Worm (Caenorhabditis elegans) whole organism, L3 larva: ENCODE measurements around the gene C08E3.15.

Experiments
- R02D3.7 ChIP-seq: fragments of 150-350 bp; optimal IDR thresholded peaks from 2 replicates; lab custom pipeline; 2014; ENCODE audit warnings: missing biosample characterization, missing genetic modification characterization
- ceh-16 ChIP-seq: sonication (generic microtip); optimal IDR thresholded peaks from 2 replicates; lab custom pipeline; 2017; ENCODE audit warnings: missing biosample characterization, missing genetic modification characterization
- ceh-82 ChIP-seq: fragments of 150-350 bp; optimal IDR thresholded peaks from 2 replicates; lab custom pipeline; 2014; ENCODE audit warnings: missing biosample characterization, missing genetic modification characterization
- ceh-9 ChIP-seq: sonication (generic microtip); optimal IDR thresholded peaks from 2 replicates; lab custom pipeline; 2018; ENCODE audit warnings: missing biosample characterization, missing genetic modification characterization
- daf-12 ChIP-seq: fragments of 150-350 bp; optimal IDR thresholded peaks from 2 replicates; lab custom pipeline; 2014; ENCODE audit warnings: missing biosample characterization, missing genetic modification reagents, missing genetic modification characterization
- egl-27 ChIP-seq: sonication (generic microtip); optimal IDR thresholded peaks from 4 replicates; lab custom pipeline; 2017; ENCODE audit warnings: missing biosample characterization, missing genetic modification reagents, missing genetic modification characterization
- egl-5 ChIP-seq: fragments of 150-350 bp; optimal IDR thresholded peaks from 2 replicates; lab custom pipeline; 2017; ENCODE audit warnings: missing biosample characterization, missing genetic modification reagents, missing genetic modification characterization, inconsistent platforms
- elt-3 ChIP-seq, 3 experiments: fragments of 150-350 bp in 1 of 3; sonication (generic microtip) in 2 of 3; optimal IDR thresholded peaks; 2 replicates in 2 of 3; 4 replicates in 1 of 3; lab custom pipeline; 2014 to 2017; ENCODE audit warnings: missing biosample characterization in 3 of 3, missing genetic modification characterization in 3 of 3
- eor-1 ChIP-seq, 2 experiments: fragments of 150-350 bp; optimal IDR thresholded peaks; 2 replicates each; lab custom pipeline; 2014 to 2018; ENCODE audit warnings: missing biosample characterization in 2 of 2, missing genetic modification characterization in 2 of 2
- fkh-10 ChIP-seq: sonication (generic microtip); optimal IDR thresholded peaks from 2 replicates; lab custom pipeline; 2017; ENCODE audit warnings: missing biosample characterization, missing genetic modification reagents, missing genetic modification characterization
- fos-1 ChIP-seq: fragments of 150-350 bp; optimal IDR thresholded peaks from 2 replicates; lab custom pipeline; 2014; ENCODE audit warnings: missing biosample characterization, missing genetic modification characterization
- jun-1 ChIP-seq: fragments of 150-350 bp; optimal IDR thresholded peaks from 2 replicates; lab custom pipeline; 2014; ENCODE audit warnings: missing biosample characterization, missing genetic modification reagents, missing genetic modification characterization
- lin-15B ChIP-seq: fragments of 150-350 bp; optimal IDR thresholded peaks from 2 replicates; lab custom pipeline; 2014; ENCODE audit warnings: missing biosample characterization, missing genetic modification characterization
- lin-39 ChIP-seq: fragments of 150-350 bp; optimal IDR thresholded peaks from 2 replicates; lab custom pipeline; 2018; ENCODE audit warnings: missing biosample characterization, missing genetic modification reagents, missing genetic modification characterization
- mml-1 ChIP-seq: fragments of 150-350 bp; sonication (generic microtip); optimal IDR thresholded peaks from 3 replicates; lab custom pipeline; 2014; ENCODE audit warnings: missing biosample characterization, missing genetic modification characterization
- nfya-1 ChIP-seq: sonication (generic microtip); optimal IDR thresholded peaks from 2 replicates; lab custom pipeline; 2017; ENCODE audit warnings: missing genetic modification characterization, mild to moderate bottlenecking, missing compliant biosample characterization, antibody characterized with exemption, moderate library complexity; ENCODE audit not compliant: insufficient read depth
- nhr-11 ChIP-seq: fragments of 150-350 bp; optimal IDR thresholded peaks from 2 replicates; lab custom pipeline; 2014; ENCODE audit warnings: missing biosample characterization, missing genetic modification characterization
- nhr-25 ChIP-seq: sonication (generic microtip); optimal IDR thresholded peaks from 2 replicates; lab custom pipeline; 2017; ENCODE audit warnings: missing biosample characterization, missing genetic modification characterization
- nhr-28 ChIP-seq: fragments of 150-350 bp; optimal IDR thresholded peaks from 2 replicates; lab custom pipeline; 2014; ENCODE audit warnings: missing biosample characterization, missing genetic modification characterization
- nhr-43 ChIP-seq: sonication (generic microtip); optimal IDR thresholded peaks from 2 replicates; lab custom pipeline; 2016; ENCODE audit warnings: mild to moderate bottlenecking, missing genetic modification characterization, missing compliant biosample characterization; ENCODE audit not compliant: poor library complexity, severe bottlenecking
- nhr-67 ChIP-seq: fragments of 150-350 bp; optimal IDR thresholded peaks from 2 replicates; lab custom pipeline; 2014; ENCODE audit warnings: missing biosample characterization, missing genetic modification characterization
- nhr-76 ChIP-seq: fragments of 150-350 bp; sonication (generic microtip); optimal IDR thresholded peaks from 5 replicates; lab custom pipeline; 2014; ENCODE audit warnings: missing biosample characterization, missing genetic modification characterization
- nhr-77 ChIP-seq: fragments of 150-350 bp; optimal IDR thresholded peaks from 2 replicates; lab custom pipeline; 2014; ENCODE audit warnings: missing biosample characterization, missing genetic modification characterization
- pha-4 ChIP-seq: fragments of 150-350 bp; optimal IDR thresholded peaks from 2 replicates; lab custom pipeline; 2014; ENCODE audit warnings: missing biosample characterization, missing genetic modification reagents, missing genetic modification characterization
- pqm-1 ChIP-seq: fragments of 150-350 bp; optimal IDR thresholded peaks from 2 replicates; lab custom pipeline; 2017; ENCODE audit warnings: missing biosample characterization, missing genetic modification characterization, inconsistent platforms
- sea-2 ChIP-seq: fragments of 150-350 bp; sonication (generic microtip); optimal IDR thresholded peaks from 4 replicates; lab custom pipeline; 2014; ENCODE audit warnings: missing biosample characterization, missing genetic modification reagents, missing genetic modification characterization
- skn-1 ChIP-seq: fragments of 150-350 bp; optimal IDR thresholded peaks from 2 replicates; lab custom pipeline; 2014; ENCODE audit warnings: missing biosample characterization, missing genetic modification characterization
- tbx-2 ChIP-seq: sonication (generic microtip); optimal IDR thresholded peaks from 2 replicates; lab custom pipeline; 2016; ENCODE audit warnings: mild to moderate bottlenecking, missing genetic modification characterization, missing compliant biosample characterization
- unc-62 ChIP-seq: fragments of 150-350 bp; sonication (generic microtip); optimal IDR thresholded peaks from 4 replicates; lab custom pipeline; 2014; ENCODE audit warnings: missing biosample characterization, missing genetic modification reagents, missing genetic modification characterization
- ztf-4 ChIP-seq: fragments of 150-350 bp; optimal IDR thresholded peaks from 2 replicates; lab custom pipeline; 2014; ENCODE audit warnings: missing biosample characterization, missing genetic modification characterization

The C08E3.15 gene

DNA sequence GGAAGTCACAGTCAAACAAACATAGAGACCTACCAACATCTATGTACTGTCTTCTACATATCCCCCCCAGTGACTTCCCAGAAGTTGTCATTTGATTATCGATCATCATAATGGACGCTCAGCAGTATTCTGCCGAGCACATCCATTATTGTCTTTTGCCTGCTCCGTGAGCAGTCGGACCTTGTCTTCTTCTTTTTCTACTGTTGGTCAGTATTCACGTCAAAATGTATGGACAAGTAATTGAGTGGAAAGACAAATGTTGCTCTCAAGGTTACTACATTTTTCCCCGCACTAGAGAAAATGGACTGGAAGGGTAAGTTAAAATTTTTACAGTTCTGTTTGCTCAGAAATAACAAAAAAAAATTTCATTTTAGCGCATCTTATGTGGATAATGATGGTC lies 27.2 kb upstream of the C08E3.15 start, which contains the start of gene btb-12:
Gene btb-12, plus strand, starts transcription at position 301 of the 400 bp plus-strand sequence.
- TF ChIP-seq ceh-16 (no peak), egl-27 (tag; lab: Kevin White, UChicago) (no peak), daf-12 (no peak)
- TF ChIP-seq, all 47 proteins: peak for 0

DNA sequence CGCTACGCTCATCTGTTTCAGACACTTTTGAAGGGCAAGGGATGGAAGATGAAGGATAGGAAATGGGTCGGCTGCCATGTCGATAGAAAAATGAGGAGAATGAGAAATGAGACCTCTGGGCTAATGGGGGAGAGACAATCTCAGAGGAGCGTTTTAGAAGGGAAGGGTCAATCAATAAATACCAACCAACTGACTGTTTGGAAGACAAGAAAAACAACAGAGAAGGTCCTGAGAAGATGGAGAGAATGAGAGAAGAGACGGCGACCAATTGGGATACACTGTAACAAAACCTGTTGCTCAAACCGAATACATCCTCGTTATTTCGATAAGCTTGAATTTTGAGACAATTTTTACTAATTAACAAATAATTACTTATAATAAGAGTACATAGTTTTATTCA lies 25.7 kb upstream of the C08E3.15 start, which contains the start of gene fbxb-15:
Gene fbxb-15, minus strand, starts transcription at position 101 of the 400 bp plus-strand sequence.
- no peak for TF ChIP-seq sea-2
- TF ChIP-seq, all 47 proteins: peak for 0

DNA sequence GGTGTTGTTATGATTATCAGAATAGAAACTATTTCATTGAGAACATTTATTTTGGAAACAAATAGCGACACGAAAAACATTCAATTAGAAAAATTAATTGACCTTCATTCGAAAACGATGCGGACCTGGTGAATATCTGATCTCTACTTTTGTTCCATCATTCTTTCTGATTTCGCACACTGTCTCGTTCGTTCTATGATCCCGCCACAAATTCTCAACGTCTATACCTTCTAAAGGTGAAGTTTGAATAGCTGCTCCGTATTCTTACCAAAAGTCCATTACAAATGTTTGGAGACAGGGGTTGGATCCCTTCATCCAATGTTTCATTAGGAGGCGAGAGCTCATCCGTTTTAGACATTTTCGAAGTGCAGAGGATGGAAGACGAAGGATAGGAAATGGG lies 24.1 kb upstream of the C08E3.15 start, which contains the start of gene fbxb-16:
Gene fbxb-16, minus strand, starts transcription at position 101 of the 400 bp plus-strand sequence.
- TF ChIP-seq fkh-10 (GFP tag; lab: Kevin White, UChicago) (peak; percentile 15), skn-1 (no peak)
- TF ChIP-seq, all 47 proteins: peak for 1

DNA sequence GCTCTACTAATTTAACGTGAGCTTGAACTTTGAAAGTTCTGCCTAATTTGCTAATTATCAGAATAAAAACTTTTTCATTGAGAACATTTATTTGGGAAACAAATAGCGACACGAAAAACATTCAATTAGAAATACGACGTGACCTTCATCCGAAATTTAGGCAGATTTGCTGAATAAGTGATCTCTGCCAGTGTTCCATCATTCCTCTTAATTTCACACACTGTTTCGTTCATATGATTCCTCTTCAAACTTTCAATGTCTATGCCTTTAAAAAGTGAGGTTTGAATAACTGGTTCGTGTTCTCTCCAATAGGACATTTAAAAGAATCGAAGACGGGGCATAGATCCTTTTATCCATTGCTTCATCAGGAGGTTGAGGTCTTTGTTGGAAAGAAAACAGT lies 22.8 kb upstream of the C08E3.15 start, which contains the start of gene fbxb-20:
Gene fbxb-20, minus strand, starts transcription at position 101 of the 400 bp plus-strand sequence.
- TF ChIP-seq egl-5 (no peak), nhr-77 (tag; lab: Kevin White, UChicago) (no peak), nhr-11 (tag; lab: Kevin White, UChicago) (no peak), daf-12 (no peak), sea-2 (no peak), pqm-1 (tag; lab: Kevin White, UChicago) (no peak), fos-1 (tag; lab: Kevin White, UChicago) (no peak), jun-1 (tag; lab: Kevin White, UChicago) (no peak), lin-15B (tag; lab: Kevin White, UChicago) (no peak)

- no peak for TF ChIP-seq daf-12
- peak; percentile 44 for TF ChIP-seq fkh-10 (GFP tag; lab: Kevin White, UChicago)
Observed at ce11 chrII:1648768-1649167, 21.1 kb upstream of the C08E3.15 start, which contains the start of gene fbxb-21. Gene fbxb-21, minus strand, starts transcription at chrII:1648868.

ce11 chrII:1646199-1646598 lies 18.5 kb upstream of the C08E3.15 start, which contains the start of gene ZC204.17:
Gene ZC204.17, minus strand, starts transcription at chrII:1646299.
- TF ChIP-seq pha-4, result no peak
- no peak for TF ChIP-seq nhr-43 (tag; lab: Kevin White, UChicago)
- no peak for TF ChIP-seq nhr-28 (tag; lab: Kevin White, UChicago)
- no peak for TF ChIP-seq tbx-2
- no peak for TF ChIP-seq fos-1 (tag; lab: Kevin White, UChicago)
- no peak for TF ChIP-seq ceh-9 (tag; lab: Kevin White, UChicago)
- TF ChIP-seq nhr-76 (tag; lab: Kevin White, UChicago), result no peak
- TF ChIP-seq nfya-1 (tag; lab: Kevin White, UChicago), result no peak
- TF ChIP-seq skn-1, result no peak
- TF ChIP-seq ceh-82 (tag; lab: Kevin White, UChicago), result no peak
- no peak for TF ChIP-seq nhr-11 (tag; lab: Kevin White, UChicago)
- no peak for TF ChIP-seq ztf-4
- no peak for TF ChIP-seq R02D3.7 (tag; lab: Kevin White, UChicago)

- TF ChIP-seq mml-1 (tag; lab: Kevin White, UChicago), result no peak
- TF ChIP-seq unc-62 (GFP tag; lab: Kevin White, UChicago), result no peak
- TF ChIP-seq fkh-10 (GFP tag; lab: Kevin White, UChicago), result no peak
- TF ChIP-seq nfya-1 (tag; lab: Kevin White, UChicago), result no peak
- TF ChIP-seq nhr-76 (tag; lab: Kevin White, UChicago), result no peak
- no peak for TF ChIP-seq eor-1 (tag; optimal IDR thresholded peaks at IDR 0.05; lab: Kevin White, UChicago)
- no peak for TF ChIP-seq nhr-25
- TF ChIP-seq nhr-67 (tag; lab: Kevin White, UChicago), result no peak
- TF ChIP-seq daf-12, result no peak
- TF ChIP-seq lin-39 (tag; lab: Kevin White, UChicago), result no peak
- TF ChIP-seq ceh-82 (tag; lab: Kevin White, UChicago), result no peak
- TF ChIP-seq elt-3 (tag; optimal IDR thresholded peaks at IDR 0.05; lab: Kevin White, UChicago), result no peak
- TF ChIP-seq, all 47 proteins: peak for 0
Observed at ce11 chrII:1644777-1645348, 17.2 kb upstream of the C08E3.15 start, which contains the start of gene ZC204.6. Gene ZC204.6, minus strand, starts transcription at chrII:1644827.
